Fruit fly (Drosophila melanogaster) whole organism, prepupa: ENCODE results near the gene TwdlX.
A peak's percentile ranks its signal among the peaks of the same experiment; 100 is the strongest.

Experiments
- Blimp-1 ChIP-seq: fragments of 200-800 bp; sonication (Bioruptor generic); optimal IDR thresholded peaks from 3 replicates; lab custom pipeline; 2017; ENCODE audit warnings: missing biosample characterization, missing genetic modification characterization, mild to moderate bottlenecking, moderate library complexity, missing genetic modification reagents
- CG10669 ChIP-seq: fragments of 200-800 bp; sonication (Bioruptor generic); optimal IDR thresholded peaks from 3 replicates; lab custom pipeline; 2018; ENCODE audit warnings: missing biosample characterization, mild to moderate bottlenecking, missing genetic modification characterization, moderate library complexity
- CG11294 ChIP-seq: fragments of 200-800 bp; sonication (Bioruptor generic); IDR thresholded peaks from 2 replicates; pipeline ENCODE4 v1.3.6; 2022; ENCODE audit warnings: missing biosample characterization, missing genetic modification characterization
- CG11762 ChIP-seq: fragments of 200-800 bp; sonication (Bioruptor generic); optimal IDR thresholded peaks from 3 replicates; lab custom pipeline; 2016; ENCODE audit warnings: missing biosample characterization, missing genetic modification characterization; ENCODE audit not compliant: insufficient read depth
- CG11902 ChIP-seq: fragments of 200-800 bp; sonication (Bioruptor generic); optimal IDR thresholded peaks from 3 replicates; lab custom pipeline; 2016; ENCODE audit warnings: missing biosample characterization, missing genetic modification characterization
- CG15336 ChIP-seq: fragments of 200-800 bp; sonication (Bioruptor generic); IDR thresholded peaks from 2 replicates; pipeline ENCODE4 v1.3.6; 2022; ENCODE audit warnings: missing biosample characterization, missing genetic modification characterization
- CG16779 ChIP-seq: fragments of 200-800 bp; sonication (Bioruptor generic); optimal IDR thresholded peaks from 3 replicates; lab custom pipeline; 2017; ENCODE audit warnings: missing biosample characterization, mild to moderate bottlenecking, missing genetic modification characterization
- CG3032 ChIP-seq: fragments of 200-800 bp; optimal IDR thresholded peaks from 2 replicates; lab custom pipeline; 2019; ENCODE audit warnings: missing biosample characterization, mild to moderate bottlenecking, missing genetic modification characterization, moderate library complexity
- CG31627 ChIP-seq: fragments of 200-800 bp; sonication (Bioruptor generic); optimal IDR thresholded peaks from 3 replicates; lab custom pipeline; 2016; ENCODE audit warnings: missing biosample characterization, missing genetic modification characterization
- CG34406 ChIP-seq: fragments of 200-800 bp; sonication (Bioruptor generic); optimal IDR thresholded peaks from 3 replicates; lab custom pipeline; 2016; ENCODE audit warnings: missing biosample characterization, missing genetic modification characterization
- CG3919 ChIP-seq: fragments of 200-800 bp; sonication (Bioruptor generic); optimal IDR thresholded peaks from 3 replicates; lab custom pipeline; 2016; ENCODE audit warnings: missing biosample characterization, missing genetic modification characterization
- CG4318 ChIP-seq: fragments of 200-800 bp; sonication (Bioruptor generic); optimal IDR thresholded peaks from 3 replicates; lab custom pipeline; 2017; ENCODE audit warnings: missing biosample characterization, mild to moderate bottlenecking, missing genetic modification characterization
- CG6163 ChIP-seq: fragments of 200-800 bp; sonication (Bioruptor generic); IDR thresholded peaks from 3 replicates; pipeline ENCODE4 v1.3.6; 2022; ENCODE audit warnings: missing biosample characterization, missing genetic modification characterization
- CG6276 ChIP-seq: fragments of 200-800 bp; sonication (Bioruptor generic); optimal IDR thresholded peaks from 2 replicates; lab custom pipeline; 2017; ENCODE audit warnings: missing biosample characterization, mild to moderate bottlenecking, missing genetic modification characterization
- CG6792 ChIP-seq: fragments of 200-800 bp; sonication (Bioruptor generic); optimal IDR thresholded peaks from 3 replicates; lab custom pipeline; 2016; ENCODE audit warnings: missing biosample characterization, missing genetic modification characterization
- CG6854 ChIP-seq: fragments of 200-800 bp; sonication (Bioruptor generic); optimal IDR thresholded peaks from 2 replicates; lab custom pipeline; 2017; ENCODE audit warnings: missing biosample characterization, mild to moderate bottlenecking, missing genetic modification characterization
- CG7368 ChIP-seq: fragments of 200-800 bp; sonication (Bioruptor generic); optimal IDR thresholded peaks from 3 replicates; lab custom pipeline; 2016; ENCODE audit warnings: missing biosample characterization, missing genetic modification characterization
- CG8119 ChIP-seq: fragments of 200-800 bp; sonication (Bioruptor generic); IDR thresholded peaks from 3 replicates; pipeline ENCODE4 v1.3.6; 2022; ENCODE audit warnings: missing biosample characterization, missing genetic modification characterization
- CG8319 ChIP-seq: fragments of 200-800 bp; sonication (Bioruptor generic); optimal IDR thresholded peaks from 3 replicates; lab custom pipeline; 2016; ENCODE audit warnings: missing biosample characterization, missing genetic modification characterization
- CG8632 ChIP-seq: fragments of 200-800 bp; sonication (Bioruptor generic); optimal IDR thresholded peaks from 3 replicates; lab custom pipeline; 2016; ENCODE audit warnings: missing biosample characterization, missing genetic modification characterization
- CG9139 ChIP-seq: fragments of 200-800 bp; sonication (Bioruptor generic); optimal IDR thresholded peaks from 3 replicates; lab custom pipeline; 2017; ENCODE audit warnings: missing biosample characterization, mild to moderate bottlenecking, missing genetic modification characterization
- Eip75B ChIP-seq: fragments of 200-800 bp; sonication (Bioruptor generic); optimal IDR thresholded peaks from 3 replicates; lab custom pipeline; 2016; ENCODE audit warnings: missing biosample characterization, missing genetic modification characterization
- Eip78C ChIP-seq: fragments of 200-800 bp; sonication (Bioruptor generic); peaks from one replicate; lab custom pipeline; 2016; ENCODE audit warnings: missing biosample characterization, missing genetic modification characterization
- Ets21C ChIP-seq: fragments of 200-800 bp; sonication (Bioruptor generic); optimal IDR thresholded peaks from 3 replicates; lab custom pipeline; 2016; ENCODE audit warnings: missing biosample characterization, missing genetic modification characterization
- Ets96B ChIP-seq: fragments of 200-800 bp; optimal IDR thresholded peaks from 2 replicates; lab custom pipeline; 2019; ENCODE audit warnings: missing biosample characterization, mild to moderate bottlenecking, missing genetic modification characterization, moderate library complexity
- Gug ChIP-seq: fragments of 200-800 bp; sonication (Bioruptor generic); IDR thresholded peaks from 2 replicates; pipeline ENCODE4 v1.3.6; 2022; ENCODE audit warnings: missing biosample characterization, missing genetic modification characterization
- Hr39 ChIP-seq: fragments of 200-800 bp; sonication (Bioruptor generic); optimal IDR thresholded peaks from 2 replicates; lab custom pipeline; 2016; ENCODE audit warnings: missing biosample characterization, missing genetic modification characterization
- Hr4 ChIP-seq: fragments of 200-800 bp; sonication (Bioruptor generic); optimal IDR thresholded peaks from 3 replicates; lab custom pipeline; 2016; ENCODE audit warnings: missing biosample characterization, missing genetic modification characterization
- Lpt ChIP-seq: fragments of 200-800 bp; sonication (Bioruptor generic); optimal IDR thresholded peaks from 3 replicates; lab custom pipeline; 2016; ENCODE audit warnings: missing biosample characterization, missing genetic modification characterization
- Met ChIP-seq: fragments of 200-800 bp; sonication (Bioruptor generic); optimal IDR thresholded peaks from 3 replicates; lab custom pipeline; 2016; ENCODE audit warnings: missing biosample characterization, missing genetic modification characterization
- OdsH ChIP-seq: fragments of 200-800 bp; sonication (Bioruptor generic); optimal IDR thresholded peaks from 3 replicates; lab custom pipeline; 2016; ENCODE audit warnings: missing biosample characterization, missing genetic modification characterization
- Smox ChIP-seq: fragments of 200-800 bp; sonication (Bioruptor generic); optimal IDR thresholded peaks from 3 replicates; lab custom pipeline; 2016; ENCODE audit warnings: missing biosample characterization, missing genetic modification characterization
- Sox14 ChIP-seq: fragments of 200-800 bp; sonication (Bioruptor generic); optimal IDR thresholded peaks from 3 replicates; lab custom pipeline; 2016; ENCODE audit warnings: missing biosample characterization, missing genetic modification characterization
- Sox15 ChIP-seq: fragments of 200-800 bp; sonication (Bioruptor generic); optimal IDR thresholded peaks from 3 replicates; lab custom pipeline; 2016; ENCODE audit warnings: missing biosample characterization, missing genetic modification characterization
- achi ChIP-seq: fragments of 200-800 bp; sonication (Bioruptor generic); optimal IDR thresholded peaks from 3 replicates; lab custom pipeline; 2016; ENCODE audit warnings: missing biosample characterization, missing genetic modification characterization
- acj6 ChIP-seq: fragments of 200-800 bp; sonication (Bioruptor generic); optimal IDR thresholded peaks from 3 replicates; lab custom pipeline; 2016; ENCODE audit warnings: missing biosample characterization, missing genetic modification characterization
- cyc ChIP-seq: fragments of 200-800 bp; sonication (Bioruptor generic); optimal IDR thresholded peaks from 3 replicates; lab custom pipeline; 2016; ENCODE audit warnings: missing biosample characterization, missing genetic modification characterization
- dsx ChIP-seq: fragments of 200-800 bp; optimal IDR thresholded peaks from 3 replicates; lab custom pipeline; 2019; ENCODE audit warnings: missing biosample characterization, mild to moderate bottlenecking, missing genetic modification characterization, moderate library complexity; ENCODE audit not compliant: poor library complexity, severe bottlenecking
- eg ChIP-seq: fragments of 200-800 bp; sonication (Bioruptor generic); IDR thresholded peaks from 3 replicates; pipeline ENCODE4 v1.3.6; 2022; ENCODE audit warnings: missing biosample characterization, missing genetic modification characterization
- esn ChIP-seq: fragments of 200-800 bp; sonication (Bioruptor generic); optimal IDR thresholded peaks from 2 replicates; lab custom pipeline; 2016; ENCODE audit warnings: missing biosample characterization, mild to moderate bottlenecking, missing genetic modification characterization, moderate library complexity
- fd59A ChIP-seq: fragments of 200-800 bp; sonication (Bioruptor generic); optimal IDR thresholded peaks from 2 replicates; lab custom pipeline; 2017; ENCODE audit warnings: missing biosample characterization, mild to moderate bottlenecking, missing genetic modification characterization, missing genetic modification reagents
- lz ChIP-seq: fragments of 200-800 bp; sonication (Bioruptor generic); optimal IDR thresholded peaks from 3 replicates; lab custom pipeline; 2016; ENCODE audit warnings: missing biosample characterization, missing genetic modification characterization
- net ChIP-seq: fragments of 200-800 bp; sonication (Bioruptor generic); optimal IDR thresholded peaks from 3 replicates; lab custom pipeline; 2016; ENCODE audit warnings: missing biosample characterization, missing genetic modification characterization
- pdm3 ChIP-seq: fragments of 200-800 bp; sonication (Bioruptor generic); optimal IDR thresholded peaks from 3 replicates; lab custom pipeline; 2016; ENCODE audit warnings: missing biosample characterization, missing genetic modification characterization
- salr ChIP-seq, 2 experiments: fragments of 200-800 bp; sonication (Bioruptor generic); optimal IDR thresholded peaks; 3 replicates each; lab custom pipeline; 2016 to 2018; ENCODE audit warnings: missing biosample characterization in 2 of 2, missing genetic modification characterization in 2 of 2, mild to moderate bottlenecking in 1 of 2
- spab ChIP-seq: fragments of 200-800 bp; sonication (Bioruptor generic); optimal IDR thresholded peaks from 2 replicates; lab custom pipeline; 2017; ENCODE audit warnings: missing biosample characterization, mild to moderate bottlenecking, missing genetic modification characterization, missing genetic modification reagents
- ss ChIP-seq, 2 experiments: fragments of 200-800 bp; sonication (Bioruptor generic); optimal IDR thresholded peaks; 2 replicates in 1 of 2; 3 replicates in 1 of 2; lab custom pipeline; 2017 to 2018; ENCODE audit warnings: mild to moderate bottlenecking in 2 of 2, missing biosample characterization in 2 of 2, missing genetic modification characterization in 2 of 2, moderate library complexity in 1 of 2
- svp ChIP-seq: fragments of 200-800 bp; sonication (Bioruptor generic); peaks from one replicate; lab custom pipeline; 2016; ENCODE audit warnings: missing biosample characterization, missing genetic modification characterization
- topi ChIP-seq: fragments of 200-800 bp; sonication (Bioruptor generic); optimal IDR thresholded peaks from 3 replicates; lab custom pipeline; 2016; ENCODE audit warnings: missing biosample characterization, missing genetic modification characterization
- vri ChIP-seq: fragments of 200-800 bp; sonication (Bioruptor generic); optimal IDR thresholded peaks from 3 replicates; lab custom pipeline; 2016; ENCODE audit warnings: missing biosample characterization, mild to moderate bottlenecking, missing genetic modification characterization

Gene TwdlX

DNA sequence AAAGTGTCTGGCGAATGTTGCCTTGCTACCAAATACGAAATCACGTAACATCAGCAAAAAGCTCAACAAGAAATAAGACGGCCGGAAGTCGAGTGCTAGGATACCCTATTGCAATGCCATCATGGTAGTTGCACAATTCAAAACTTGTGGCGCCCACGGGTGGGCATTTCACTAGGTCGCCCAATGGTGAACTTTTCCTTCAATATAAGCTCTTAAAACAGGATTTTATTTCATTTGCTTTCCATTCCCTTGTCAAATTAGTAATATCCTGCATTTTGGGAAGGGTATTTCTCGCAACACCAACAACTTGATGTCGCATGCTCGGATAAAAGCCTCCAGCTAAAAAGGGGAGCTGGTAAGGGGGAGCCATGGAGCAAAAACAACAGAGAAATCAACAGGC lies 30.6 kb downstream of the TwdlX start (continued):
- TF ChIP-seq Ets21C (GFP tag; lab: Kevin White, UChicago) = peak; percentile 65
- TF ChIP-seq esn (GFP tag; lab: Kevin White, UChicago) = peak; percentile 81
- TF ChIP-seq pdm3 (GFP tag; lab: Kevin White, UChicago) = peak; percentile 59
- TF ChIP-seq Lpt (GFP tag; lab: Kevin White, UChicago) = peak; percentile 47
- no peak for TF ChIP-seq ss (GFP tag; optimal IDR thresholded peaks at IDR 0.05; lab: Kevin White, UChicago)
- TF ChIP-seq Sox15 (GFP tag; lab: Kevin White, UChicago) = peak; percentile 58
- TF ChIP-seq Eip78C (GFP tag; lab: Kevin White, UChicago) = peak; percentile 74
- no peak for TF ChIP-seq Blimp-1

DNA sequence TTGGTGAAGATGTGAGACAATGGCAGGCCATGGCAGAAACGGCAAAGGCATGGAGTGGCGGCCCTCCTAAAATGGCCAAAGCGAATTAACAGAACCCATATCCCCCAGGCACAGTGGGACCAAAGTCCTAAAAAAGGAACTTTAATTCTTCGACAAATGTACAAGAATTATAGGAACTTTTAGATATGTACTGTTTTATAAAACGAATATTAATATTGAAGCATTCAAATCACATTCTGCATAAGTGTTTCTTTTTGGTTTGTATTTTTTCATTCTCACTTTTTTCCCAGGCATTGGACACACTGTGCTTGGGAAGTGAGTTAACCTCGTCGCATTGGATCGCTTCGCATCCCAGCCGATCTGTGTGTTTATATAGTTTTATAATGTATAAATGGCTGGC lies 34.1 kb downstream of the TwdlX start:
- TF ChIP-seq pdm3 (GFP tag; lab: Kevin White, UChicago) = peak; percentile 9
- TF ChIP-seq achi = peak; percentile 42
- no peak for TF ChIP-seq CG4318 (GFP tag; lab: Kevin White, UChicago)
- TF ChIP-seq CG8632 = peak; percentile 1
- no peak for TF ChIP-seq CG11762 (GFP tag; lab: Kevin White, UChicago)
- no peak for TF ChIP-seq Lpt (GFP tag; lab: Kevin White, UChicago)
- peak; percentile 28 for TF ChIP-seq Ets96B (tag; lab: Kevin White, UChicago)
- peak; percentile 36 for TF ChIP-seq CG15336 (GFP tag; lab: Robert Waterston, UW)
- peak; percentile 37 for TF ChIP-seq Smox (GFP tag; lab: Kevin White, UChicago)
- peak; percentile 62 for TF ChIP-seq dsx (GFP tag; lab: Kevin White, UChicago)
- TF ChIP-seq CG11294 (GFP tag; lab: Robert Waterston, UW) = no peak
- peak; percentile 49 for TF ChIP-seq net (GFP tag; lab: Kevin White, UChicago)
- no peak for TF ChIP-seq CG9139 (GFP tag; lab: Kevin White, UChicago)
- peak; percentile 47 for TF ChIP-seq topi
- TF ChIP-seq ss (GFP tag; optimal IDR thresholded peaks at IDR 0.05; lab: Kevin White, UChicago) = peak; percentile 59 to 70
- TF ChIP-seq Eip75B = peak; percentile 19
- TF ChIP-seq CG6854 (GFP tag; lab: Kevin White, UChicago) = no peak
- TF ChIP-seq CG31627 (GFP tag; lab: Kevin White, UChicago) = no peak
- peak; percentile 14 for TF ChIP-seq fd59A
- TF ChIP-seq svp (GFP tag; lab: Kevin White, UChicago) = peak; percentile 86
- TF ChIP-seq Hr39 (GFP tag; lab: Kevin White, UChicago) = no peak
- TF ChIP-seq CG6792 = peak; percentile 31
- peak in 1 of 2 experiments; percentile 34 for TF ChIP-seq salr (GFP tag; optimal IDR thresholded peaks at IDR 0.05; lab: Kevin White, UChicago)
- TF ChIP-seq Sox14 (GFP tag; lab: Kevin White, UChicago) = peak; percentile 25
- no peak for TF ChIP-seq Blimp-1
- peak; percentile 38; the same call in 1 of the 3 replicates for TF ChIP-seq CG8119 (GFP tag; lab: Robert Waterston, UW)
- peak; percentile 33 for TF ChIP-seq lz (GFP tag; lab: Kevin White, UChicago)
- TF ChIP-seq eg (GFP tag; lab: Robert Waterston, UW) = no peak
- peak; percentile 3 for TF ChIP-seq vri (GFP tag; lab: Kevin White, UChicago)
- TF ChIP-seq Gug (GFP tag; lab: Robert Waterston, UW) = no peak
- no peak for TF ChIP-seq CG7368
- no peak for TF ChIP-seq CG16779
- TF ChIP-seq CG34406 = no peak
- TF ChIP-seq spab (GFP tag; lab: Kevin White, UChicago) = peak; percentile 16
- TF ChIP-seq Hr4 = peak; percentile 11
- TF ChIP-seq CG3919 = peak; percentile 28
- no peak for TF ChIP-seq cyc (GFP tag; lab: Kevin White, UChicago)
- TF ChIP-seq CG6276 = peak; percentile 24
- TF ChIP-seq Met (GFP tag; lab: Kevin White, UChicago) = peak; percentile 42
- no peak for TF ChIP-seq CG11902 (GFP tag; lab: Kevin White, UChicago)
- no peak for TF ChIP-seq Ets21C (GFP tag; lab: Kevin White, UChicago)
- peak; percentile 23 for TF ChIP-seq CG3032
- no peak for TF ChIP-seq CG8319 (GFP tag; lab: Kevin White, UChicago)
- TF ChIP-seq CG6163 (GFP tag; lab: Robert Waterston, UW) = no peak
- TF ChIP-seq acj6 (GFP tag; lab: Kevin White, UChicago) = peak; percentile 18
- peak; percentile 14 for TF ChIP-seq OdsH (GFP tag; lab: Kevin White, UChicago)
- TF ChIP-seq CG10669 (GFP tag; lab: Kevin White, UChicago) = peak; percentile 3
